Worm (Caenorhabditis elegans): ENCODE results near the gene trm-1.

DNA sequence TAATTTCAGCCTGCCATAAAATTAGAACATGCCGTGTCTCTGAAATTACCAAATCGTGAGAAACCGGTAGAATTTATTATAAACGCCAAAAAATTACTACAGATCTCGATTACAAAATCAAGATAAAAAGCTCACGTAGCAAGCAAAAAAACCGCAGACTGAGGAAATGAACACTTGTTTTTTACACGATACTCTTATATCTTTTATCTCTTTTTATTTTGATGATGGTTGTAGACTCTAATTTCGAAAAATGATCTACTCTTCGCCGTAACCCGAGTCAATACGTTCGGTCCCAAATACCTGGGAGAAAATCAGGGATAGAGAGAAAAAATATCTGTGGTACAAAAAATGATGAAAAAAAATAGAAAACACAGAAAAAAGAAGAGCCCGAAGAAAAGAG lies 37.7 kb upstream of the trm-1 start:
- TF ChIP-seq med-1 (GFP tag; optimal IDR thresholded peaks at IDR 0.05; ENCODE audit: insufficient read depth) (no peak), ref-1 (GFP tag; conservative IDR thresholded peaks at IDR 0.05) (no peak), flt-1 (GFP tag; IDR thresholded peaks at IDR 0.05) (no peak), ztf-23 (GFP tag; IDR thresholded peaks at IDR 0.05) (no peak), ztf-29 (GFP tag; IDR thresholded peaks at IDR 0.05) (no peak), klf-2 (GFP tag; conservative IDR thresholded peaks at IDR 0.05) (no peak)
